Fruit fly (Drosophila melanogaster) whole organism, embryonic: ENCODE measurements around the gene RhoBTB.

Experiments used
- Asciz ChIP-seq: fragments of 200-800 bp; sonication (Bioruptor generic); optimal IDR thresholded peaks from 2 replicates; lab custom pipeline; 2017; ENCODE audit warnings: missing biosample characterization, mild to moderate bottlenecking, missing genetic modification characterization, missing genetic modification reagents
- B-H2 ChIP-seq: fragments of 200-800 bp; sonication (Bioruptor generic); optimal IDR thresholded peaks from 2 replicates; lab custom pipeline; 2018; ENCODE audit warnings: missing biosample characterization, mild to moderate bottlenecking, missing genetic modification characterization
- BtbVII ChIP-seq: fragments of 200-800 bp; sonication (Bioruptor generic); optimal IDR thresholded peaks from 3 replicates; lab custom pipeline; 2017; ENCODE audit warnings: missing biosample characterization, mild to moderate bottlenecking, missing genetic modification characterization
- CG12219 ChIP-seq: fragments of 200-800 bp; sonication (Bioruptor generic); optimal IDR thresholded peaks from 3 replicates; lab custom pipeline; 2018; ENCODE audit warnings: missing biosample characterization, mild to moderate bottlenecking, missing genetic modification characterization
- CG12236 ChIP-seq: fragments of 200-800 bp; sonication (Bioruptor generic); optimal IDR thresholded peaks from 2 replicates; lab custom pipeline; 2016; ENCODE audit warnings: missing biosample characterization, missing genetic modification characterization
- CG1233 ChIP-seq: fragments of 200-800 bp; sonication (Bioruptor generic); optimal IDR thresholded peaks from 4 replicates; lab custom pipeline; 2018; ENCODE audit warnings: missing biosample characterization, mild to moderate bottlenecking, missing genetic modification characterization
- CG13894 ChIP-seq: fragments of 200-800 bp; sonication (Bioruptor generic); optimal IDR thresholded peaks from 3 replicates; lab custom pipeline; 2018; ENCODE audit warnings: missing biosample characterization, mild to moderate bottlenecking, missing genetic modification characterization, moderate library complexity
- CG14014 ChIP-seq: fragments of 200-800 bp; sonication (Bioruptor generic); IDR thresholded peaks from 2 replicates; pipeline ENCODE4 v1.3.6; 2022; ENCODE audit warnings: missing biosample characterization, missing genetic modification characterization
- CG15011 ChIP-seq: fragments of 200-800 bp; sonication (Bioruptor generic); optimal IDR thresholded peaks from 3 replicates; lab custom pipeline; 2018; ENCODE audit warnings: missing biosample characterization, mild to moderate bottlenecking, missing genetic modification characterization
- CG17186 ChIP-seq: fragments of 200-800 bp; sonication (Bioruptor generic); optimal IDR thresholded peaks from 3 replicates; lab custom pipeline; 2017; ENCODE audit warnings: missing biosample characterization, missing genetic modification reagents, missing genetic modification characterization
- CG30431 ChIP-seq: fragments of 200-800 bp; sonication (Bioruptor generic); optimal IDR thresholded peaks from 2 replicates; lab custom pipeline; 2017; ENCODE audit warnings: missing biosample characterization, missing genetic modification characterization
- CG3995 ChIP-seq: fragments of 200-800 bp; sonication (Bioruptor generic); optimal IDR thresholded peaks from 3 replicates; lab custom pipeline; 2016; ENCODE audit warnings: missing biosample characterization, missing genetic modification characterization
- CG4282 ChIP-seq: fragments of 200-800 bp; sonication (Bioruptor generic); optimal IDR thresholded peaks from 2 replicates; lab custom pipeline; 2016; ENCODE audit warnings: missing biosample characterization, missing genetic modification characterization
- CG5180 ChIP-seq: fragments of 200-800 bp; sonication (Bioruptor generic); optimal IDR thresholded peaks from 3 replicates; lab custom pipeline; 2017; ENCODE audit warnings: missing biosample characterization, missing genetic modification characterization, mild to moderate bottlenecking, moderate library complexity, missing genetic modification reagents
- CG9876 ChIP-seq: fragments of 200-800 bp; sonication (Bioruptor generic); optimal IDR thresholded peaks from 2 replicates; lab custom pipeline; 2016; ENCODE audit warnings: missing biosample characterization, missing genetic modification characterization
- CTCF ChIP-seq: fragments of 200-800 bp; sonication (Bioruptor generic); optimal IDR thresholded peaks from 2 replicates; lab custom pipeline; 2017; ENCODE audit warnings: missing biosample characterization, mild to moderate bottlenecking, missing genetic modification characterization, moderate library complexity
- D19A ChIP-seq: fragments of 200-800 bp; optimal IDR thresholded peaks from 3 replicates; lab custom pipeline; 2019; ENCODE audit warnings: missing biosample characterization, mild to moderate bottlenecking, missing genetic modification characterization, moderate library complexity
- Dfd ChIP-seq, 2 experiments: fragments of >200 bp; optimal IDR thresholded peaks; 2 replicates each; lab custom pipeline; 2017; ENCODE audit warnings: missing biosample characterization in 2 of 2, missing genetic modification characterization in 2 of 2
- HmgD ChIP-seq: fragments of 200-800 bp; sonication (Bioruptor generic); optimal IDR thresholded peaks from 3 replicates; lab custom pipeline; 2016; ENCODE audit warnings: missing biosample characterization, missing genetic modification characterization
- MESR4 ChIP-seq: fragments of 200-800 bp; sonication (Bioruptor generic); optimal IDR thresholded peaks from 2 replicates; lab custom pipeline; 2018; ENCODE audit warnings: missing biosample characterization, mild to moderate bottlenecking, missing genetic modification characterization, moderate library complexity
- NC2α ChIP-seq: fragments of 200-800 bp; sonication (Bioruptor generic); optimal IDR thresholded peaks from 2 replicates; lab custom pipeline; 2016; ENCODE audit warnings: missing biosample characterization, missing genetic modification characterization
- PHDP ChIP-seq: fragments of 200-800 bp; sonication (Bioruptor generic); optimal IDR thresholded peaks from 3 replicates; lab custom pipeline; 2018; ENCODE audit warnings: missing biosample characterization, mild to moderate bottlenecking, missing genetic modification characterization, moderate library complexity
- Scr ChIP-seq: fragments of 200-800 bp; sonication (Bioruptor generic); IDR thresholded peaks from 2 replicates; pipeline ENCODE4 v1.3.6; 2022; ENCODE audit warnings: missing biosample characterization, missing genetic modification characterization; ENCODE audit not compliant: partially characterized antibody
- Side ChIP-seq: fragments of 200-800 bp; sonication (Bioruptor generic); optimal IDR thresholded peaks from 2 replicates; lab custom pipeline; 2016; ENCODE audit warnings: missing biosample characterization, missing genetic modification characterization
- Spps ChIP-seq: fragments of 200-800 bp; sonication (Bioruptor generic); optimal IDR thresholded peaks from 2 replicates; lab custom pipeline; 2018; ENCODE audit warnings: missing biosample characterization, mild to moderate bottlenecking, missing genetic modification characterization
- TFAM ChIP-seq: fragments of 200-800 bp; sonication (Bioruptor generic); optimal IDR thresholded peaks from 2 replicates; lab custom pipeline; 2017; ENCODE audit warnings: missing biosample characterization, missing genetic modification characterization, inconsistent platforms
- ase ChIP-seq: fragments of 200-800 bp; sonication (Bioruptor generic); IDR thresholded peaks from 3 replicates; pipeline ENCODE4 v1.3.6; 2022; ENCODE audit warnings: missing biosample characterization, missing genetic modification characterization
- ash1 ChIP-seq: fragments of 200-800 bp; sonication (Bioruptor generic); optimal IDR thresholded peaks from 2 replicates; lab custom pipeline; 2018; ENCODE audit warnings: missing biosample characterization, mild to moderate bottlenecking, missing genetic modification characterization
- bab2 ChIP-seq: fragments of 200-800 bp; sonication (Bioruptor generic); optimal IDR thresholded peaks from 2 replicates; lab custom pipeline; 2016; ENCODE audit warnings: missing biosample characterization, missing genetic modification characterization
- crc ChIP-seq: fragments of 200-800 bp; sonication (Bioruptor generic); optimal IDR thresholded peaks from 2 replicates; lab custom pipeline; 2016; ENCODE audit warnings: missing biosample characterization, missing genetic modification characterization
- da ChIP-seq: fragments of 200-800 bp; sonication (Bioruptor generic); optimal IDR thresholded peaks from 2 replicates; lab custom pipeline; 2016; ENCODE audit warnings: missing biosample characterization, missing genetic modification characterization
- dm ChIP-seq: fragments of 200-800 bp; sonication (Bioruptor generic); optimal IDR thresholded peaks from 3 replicates; lab custom pipeline; 2016; ENCODE audit warnings: missing biosample characterization, missing genetic modification characterization
- dysf ChIP-seq: fragments of 200-800 bp; sonication (Bioruptor generic); IDR thresholded peaks from 3 replicates; pipeline ENCODE4 v1.3.6; 2022; ENCODE audit warnings: missing biosample characterization, missing genetic modification characterization
- ems ChIP-seq: fragments of 200-800 bp; sonication (Bioruptor generic); optimal IDR thresholded peaks from 3 replicates; lab custom pipeline; 2016; ENCODE audit warnings: missing biosample characterization, missing genetic modification characterization
- gem ChIP-seq: fragments of 200-800 bp; sonication (Bioruptor generic); optimal IDR thresholded peaks from 2 replicates; lab custom pipeline; 2019; ENCODE audit warnings: missing biosample characterization, mild to moderate bottlenecking, missing genetic modification characterization, moderate library complexity
- hbn ChIP-seq: fragments of 200-800 bp; sonication (Bioruptor generic); IDR thresholded peaks from 2 replicates; pipeline ENCODE4 v1.3.6; 2022; ENCODE audit warnings: missing biosample characterization, missing genetic modification characterization; ENCODE audit not compliant: partially characterized antibody
- jigr1 ChIP-seq: fragments of 200-800 bp; sonication (Bioruptor generic); IDR thresholded peaks from 3 replicates; pipeline ENCODE4 v1.3.6; 2022; ENCODE audit warnings: missing biosample characterization, missing genetic modification characterization
- lab ChIP-seq: fragments of 200-800 bp; sonication (Bioruptor generic); optimal IDR thresholded peaks from 3 replicates; lab custom pipeline; 2017; ENCODE audit warnings: missing biosample characterization, missing genetic modification characterization, mild to moderate bottlenecking, moderate library complexity, missing genetic modification reagents
- mam ChIP-seq: fragments of 200-800 bp; sonication (Bioruptor generic); optimal IDR thresholded peaks from 3 replicates; lab custom pipeline; 2016; ENCODE audit warnings: missing biosample characterization, missing genetic modification characterization
- nerfin-1 ChIP-seq: fragments of 200-800 bp; sonication (Bioruptor generic); optimal IDR thresholded peaks from 3 replicates; lab custom pipeline; 2019; ENCODE audit warnings: missing biosample characterization, mild to moderate bottlenecking, missing genetic modification characterization, moderate library complexity
- nerfin-2 ChIP-seq: fragments of 200-800 bp; sonication (Bioruptor generic); IDR thresholded peaks from 2 replicates; pipeline ENCODE4 v1.3.6; 2022; ENCODE audit warnings: missing biosample characterization, missing genetic modification characterization; ENCODE audit not compliant: partially characterized antibody
- psq ChIP-seq: fragments of 200-800 bp; sonication (Bioruptor generic); optimal IDR thresholded peaks from 2 replicates; lab custom pipeline; 2017; ENCODE audit warnings: missing biosample characterization, missing genetic modification characterization
- ranshi ChIP-seq: fragments of 200-800 bp; sonication (Bioruptor generic); IDR thresholded peaks from 2 replicates; pipeline ENCODE4 v1.3.6; 2022; ENCODE audit warnings: missing biosample characterization, missing genetic modification characterization
- sens-2 ChIP-seq: fragments of 200-800 bp; sonication (Bioruptor generic); IDR thresholded peaks from 2 replicates; pipeline ENCODE4 v1.3.6; 2022; ENCODE audit warnings: missing biosample characterization, missing genetic modification characterization
- slbo ChIP-seq: fragments of 200-800 bp; sonication (Bioruptor generic); IDR thresholded peaks from 2 replicates; pipeline ENCODE4 v1.3.6; 2022; ENCODE audit warnings: missing biosample characterization, missing genetic modification characterization
- sqz ChIP-seq: fragments of 200-800 bp; sonication (Bioruptor generic); optimal IDR thresholded peaks from 3 replicates; lab custom pipeline; 2018; ENCODE audit warnings: missing biosample characterization, mild to moderate bottlenecking, missing genetic modification characterization
- sug ChIP-seq: fragments of 200-800 bp; optimal IDR thresholded peaks from 2 replicates; lab custom pipeline; 2019; ENCODE audit warnings: missing biosample characterization, mild to moderate bottlenecking, missing genetic modification characterization, moderate library complexity
- tio ChIP-seq: fragments of 200-800 bp; sonication (Bioruptor generic); optimal IDR thresholded peaks from 2 replicates; lab custom pipeline; 2017; ENCODE audit warnings: missing biosample characterization, missing genetic modification characterization, inconsistent platforms
- tup ChIP-seq: fragments of 200-800 bp; sonication (Bioruptor generic); optimal IDR thresholded peaks from 2 replicates; lab custom pipeline; 2016; ENCODE audit warnings: missing biosample characterization, mild to moderate bottlenecking, missing genetic modification characterization, moderate library complexity
- vnd ChIP-seq: fragments of 200-800 bp; sonication (Bioruptor generic); IDR thresholded peaks from 3 replicates; pipeline ENCODE4 v1.3.6; 2022; ENCODE audit warnings: missing biosample characterization, missing genetic modification characterization; ENCODE audit not compliant: partially characterized antibody

RhoBTB gene

DNA sequence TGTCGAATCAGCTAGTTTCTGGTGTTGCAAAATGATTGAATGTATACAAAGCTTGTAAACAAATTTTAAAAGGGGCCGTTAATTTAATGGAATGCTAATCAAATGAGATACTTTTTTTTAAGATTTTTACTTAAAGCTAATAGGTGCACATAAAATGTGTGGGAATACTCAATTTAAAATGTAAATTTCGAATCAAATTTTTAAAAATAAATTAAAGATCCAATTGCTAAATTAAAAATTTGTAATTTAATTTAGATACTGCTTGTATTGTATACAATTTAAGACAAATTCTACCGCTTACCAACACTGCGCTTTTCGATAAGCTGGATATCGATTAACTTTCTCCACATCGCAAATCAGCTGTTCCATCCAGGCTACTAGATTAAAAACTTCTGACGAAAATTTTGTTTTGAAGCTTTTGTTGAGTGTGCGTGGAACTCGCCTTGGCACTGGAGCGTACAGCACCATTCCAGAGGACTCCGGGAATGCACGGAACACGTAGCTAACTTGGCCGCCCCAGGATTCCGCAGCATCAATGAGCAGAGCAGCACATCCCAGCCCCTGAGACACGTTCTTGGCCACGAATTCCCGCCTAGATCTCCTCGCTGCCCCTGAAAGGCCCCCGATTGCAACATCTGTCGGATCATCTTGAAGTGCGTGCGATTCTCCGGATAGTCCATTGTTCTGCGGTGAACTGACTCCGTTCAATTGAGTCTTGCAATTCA is 8.2 kb downstream of the RhoBTB start, which contains the start of the genes CG5498 and fbl (continued):
- peak; percentile 52 for TF ChIP-seq BtbVII
- TF ChIP-seq dm (GFP tag; lab: Kevin White, UChicago) = no peak
- no peak for TF ChIP-seq vnd (GFP tag; lab: Robert Waterston, UW)
- no peak for TF ChIP-seq ase
- peak; percentile 53 for TF ChIP-seq bab2 (GFP tag; lab: Kevin White, UChicago)
- TF ChIP-seq CTCF (GFP tag; lab: Kevin White, UChicago) = no peak
- peak; percentile 38 for TF ChIP-seq Asciz (GFP tag; lab: Kevin White, UChicago)
- TF ChIP-seq sqz = no peak
- no peak for TF ChIP-seq da (GFP tag; lab: Kevin White, UChicago)
- TF ChIP-seq crc (GFP tag; lab: Kevin White, UChicago) = no peak
- no peak for TF ChIP-seq CG12236
- peak; percentile 63 for TF ChIP-seq CG13894
- no peak for TF ChIP-seq CG9876
- TF ChIP-seq nerfin-1 (tag; lab: Kevin White, UChicago) = peak; percentile 32
- TF ChIP-seq MESR4 (GFP tag; lab: Kevin White, UChicago) = peak; percentile 60
- peak; percentile 70 for TF ChIP-seq B-H2 (GFP tag; lab: Kevin White, UChicago)
- 0 out of 2 replicates have a peak, but pooled peaks have one; percentile 40 for TF ChIP-seq CG14014 (GFP tag; lab: Robert Waterston, UW)
- TF ChIP-seq dysf (GFP tag; lab: Robert Waterston, UW) = peak; percentile 40; the same call in 1 of the 3 replicates
- TF ChIP-seq CG12219 (GFP tag; lab: Kevin White, UChicago) = no peak
- peak; percentile 7 for TF ChIP-seq CG5180
- peak; percentile 21 for TF ChIP-seq Spps (tag; lab: Kevin White, UChicago)
- peak; percentile 34 for TF ChIP-seq CG15011
- peak; percentile 53 for TF ChIP-seq tio
- no peak for TF ChIP-seq CG30431 (GFP tag; lab: Kevin White, UChicago)
- no peak for TF ChIP-seq Dfd (GFP tag; optimal IDR thresholded peaks at IDR 0.05; lab: Kevin White, UChicago)
- peak; percentile 18 for TF ChIP-seq Side (GFP tag; lab: Kevin White, UChicago)
- no peak for TF ChIP-seq NC2α (GFP tag; lab: Kevin White, UChicago)
- peak; percentile 38; the same call in 1 of the 2 replicates for TF ChIP-seq hbn (GFP tag; lab: Robert Waterston, UW)
- no peak for TF ChIP-seq HmgD
- peak; percentile 70 for TF ChIP-seq PHDP (tag; lab: Kevin White, UChicago)
- peak; percentile 17 for TF ChIP-seq CG1233 (GFP tag; lab: Kevin White, UChicago)
- TF ChIP-seq sens-2 = no peak
- TF ChIP-seq CG4282 = no peak
- no peak for TF ChIP-seq CG17186 (GFP tag; lab: Kevin White, UChicago)
- TF ChIP-seq nerfin-2 (GFP tag; lab: Robert Waterston, UW) = no peak
- TF ChIP-seq Scr (GFP tag; lab: Robert Waterston, UW) = peak; percentile 34; the same call in 1 of the 2 replicates
- TF ChIP-seq psq (GFP tag; lab: Kevin White, UChicago) = no peak
- TF ChIP-seq ems (GFP tag; lab: Kevin White, UChicago) = no peak
- peak; percentile 80 for TF ChIP-seq lab
- peak; percentile 54 for TF ChIP-seq D19A (tag; lab: Kevin White, UChicago)
- no peak for TF ChIP-seq ash1 (GFP tag; lab: Kevin White, UChicago)
- peak; percentile 44; the same call in 1 of the 3 replicates for TF ChIP-seq jigr1 (GFP tag; lab: Robert Waterston, UW)
- peak; percentile 10 for TF ChIP-seq CG3995
- no peak for TF ChIP-seq tup (GFP tag; lab: Kevin White, UChicago)
- peak; percentile 68 for TF ChIP-seq sug (tag; lab: Kevin White, UChicago)
- TF ChIP-seq ranshi (GFP tag; lab: Robert Waterston, UW) = peak; percentile 29; the same call in 1 of the 2 replicates
- TF ChIP-seq mam (GFP tag; lab: Kevin White, UChicago) = peak; percentile 47
- TF ChIP-seq gem (tag; lab: Kevin White, UChicago) = peak; percentile 83
- no peak for TF ChIP-seq TFAM (GFP tag; lab: Kevin White, UChicago)
- TF ChIP-seq slbo (GFP tag; lab: Robert Waterston, UW) = peak; percentile 63; the same call in 1 of the 2 replicates
